Fruit fly (Drosophila melanogaster): ENCODE results near the gene RpS8.

RpS8 gene

DNA sequence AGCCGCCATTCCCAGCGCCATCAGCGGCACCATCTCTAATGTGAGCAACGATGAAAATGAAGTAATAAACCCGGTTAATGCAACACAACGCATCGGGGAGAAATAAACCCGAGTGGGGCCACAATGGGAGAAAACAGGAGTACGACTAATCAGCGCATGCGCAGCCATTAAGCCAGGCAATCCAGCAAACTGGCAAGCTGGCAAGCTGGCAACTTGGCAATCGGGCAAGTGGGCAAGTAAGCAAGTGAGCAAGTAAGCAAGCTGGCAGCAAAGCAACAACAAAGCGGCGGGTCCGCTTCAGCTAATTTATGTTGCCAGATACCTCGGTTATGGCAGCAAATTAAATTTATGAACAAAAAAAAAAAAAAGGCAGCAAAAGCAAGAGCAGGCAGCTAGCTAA, 38.3 kb downstream of the RpS8 start:
- TF ChIP-seq br (GFP tag; optimal IDR thresholded peaks at IDR 0.05) (no peak), Abd-B (GFP tag; optimal IDR thresholded peaks at IDR 0.05) (no peak), Myc (optimal IDR thresholded peaks at IDR 0.05) (no peak), ey (GFP tag; optimal IDR thresholded peaks at IDR 0.05) (no peak), dl (GFP tag; optimal IDR thresholded peaks at IDR 0.05; ENCODE audit: insufficient read depth in 1 of 2, partially characterized antibody in 2 of 2) (no peak), CG9705 (GFP tag; optimal IDR thresholded peaks at IDR 0.05) (no peak), GATAd (GFP tag; optimal IDR thresholded peaks at IDR 0.05) (no peak), h (GFP tag; optimal IDR thresholded peaks at IDR 0.05) (no peak)

DNA sequence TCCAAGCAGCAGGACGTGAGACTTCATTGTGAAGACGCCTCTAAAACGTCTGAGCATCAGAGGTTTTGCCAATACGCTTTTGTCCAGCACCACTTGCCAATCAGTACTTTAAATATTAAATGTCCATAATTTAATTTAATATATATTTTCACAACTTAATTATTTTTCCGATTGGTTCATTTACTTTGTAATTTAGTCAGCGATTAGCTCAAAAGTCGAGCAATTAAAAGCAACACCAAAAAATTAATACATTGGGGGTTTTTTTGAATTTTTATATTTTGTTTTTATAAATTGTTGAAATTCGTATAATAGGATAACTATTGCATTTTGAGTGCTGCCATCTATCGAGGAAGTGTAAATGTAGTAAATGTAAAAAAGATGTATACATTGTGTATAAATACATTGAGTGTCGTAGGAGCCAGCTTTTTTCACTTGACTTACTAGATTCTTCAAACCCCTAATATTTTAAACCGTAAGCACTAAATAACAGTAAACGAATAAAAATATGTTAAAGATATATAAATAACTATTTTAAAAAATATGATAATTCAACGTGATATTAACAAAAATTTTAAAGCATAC, 42.5 kb downstream of the RpS8 start, which contains the start of gene CG15517:
CG15517 (minus strand) TSS at position 51 of the 582 bp plus-strand sequence.
- TF ChIP-seq Rel (GFP tag; optimal IDR thresholded peaks at IDR 0.05) (no peak), Rel (tag; optimal IDR thresholded peaks at IDR 0.05) (no peak), pan (optimal IDR thresholded peaks at IDR 0.05) (no peak), ey (GFP tag; optimal IDR thresholded peaks at IDR 0.05) (no peak), Jra (GFP tag; optimal IDR thresholded peaks at IDR 0.05) (no peak), dmrt93B (GFP tag; optimal IDR thresholded peaks at IDR 0.05) (no peak), Hnf4 (GFP tag; optimal IDR thresholded peaks at IDR 0.05) (no peak), Dfd (GFP tag; optimal IDR thresholded peaks at IDR 0.05) (no peak), Dif (GFP tag; optimal IDR thresholded peaks at IDR 0.05; ENCODE audit: partially characterized antibody) (peak; percentile 29), OdsH (GFP tag; optimal IDR thresholded peaks at IDR 0.05) (no peak), h (GFP tag; optimal IDR thresholded peaks at IDR 0.05) (no peak), Hr83 (GFP tag; optimal IDR thresholded peaks at IDR 0.05; ENCODE audit: poor library complexity, severe bottlenecking) (no peak), GATAd (GFP tag; optimal IDR thresholded peaks at IDR 0.05) (no peak), CG32264 (GFP tag; optimal IDR thresholded peaks at IDR 0.05) (no peak), N (GFP tag; optimal IDR thresholded peaks at IDR 0.05) (no peak), Abd-B (GFP tag; optimal IDR thresholded peaks at IDR 0.05) (no peak), Myc (optimal IDR thresholded peaks at IDR 0.05) (peak; percentile 44), tai (GFP tag; optimal IDR thresholded peaks at IDR 0.05) (no peak), dl (GFP tag; optimal IDR thresholded peaks at IDR 0.05; ENCODE audit: insufficient read depth in 1 of 2, partially characterized antibody in 2 of 2) (peak in 1 of 2 experiments; percentile 7), Vsx2 (GFP tag; optimal IDR thresholded peaks at IDR 0.05; ENCODE audit: partially characterized antibody) (peak; percentile 12), CG9705 (GFP tag; optimal IDR thresholded peaks at IDR 0.05) (no peak)

DNA sequence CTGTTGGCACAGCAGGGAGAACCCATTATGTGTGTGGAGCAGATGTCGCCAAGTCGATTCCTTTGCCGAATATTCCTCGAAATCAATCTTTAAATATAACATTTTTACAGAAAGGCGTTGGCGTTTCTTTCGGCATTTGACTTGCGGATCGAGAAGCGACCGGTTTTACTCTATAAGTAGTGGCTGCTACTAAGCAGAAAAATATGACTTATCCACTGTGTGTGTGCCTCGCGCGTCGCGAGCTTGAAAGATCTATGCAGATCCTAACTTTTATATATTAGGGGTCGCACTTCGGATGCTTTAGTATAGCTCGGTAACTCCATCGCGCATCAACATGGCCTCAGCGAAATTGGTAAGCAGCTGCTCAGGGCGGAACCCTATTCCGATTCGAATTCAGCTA, 43.8 kb downstream of the RpS8 start, which contains the start of gene CG15515:
CG15515 (plus strand) TSS at position 301 of the 400 bp plus-strand sequence.
- TF ChIP-seq CG32264 (GFP tag; optimal IDR thresholded peaks at IDR 0.05) (no peak), lola (GFP tag; optimal IDR thresholded peaks at IDR 0.05) (no peak), Abd-B (GFP tag; optimal IDR thresholded peaks at IDR 0.05) (no peak), ey (GFP tag; optimal IDR thresholded peaks at IDR 0.05) (no peak), dmrt93B (GFP tag; optimal IDR thresholded peaks at IDR 0.05) (no peak), foxo (GFP tag; optimal IDR thresholded peaks at IDR 0.05) (no peak), Hr78 (GFP tag; optimal IDR thresholded peaks at IDR 0.05) (no peak), GATAd (GFP tag; optimal IDR thresholded peaks at IDR 0.05) (no peak), sv (GFP tag; optimal IDR thresholded peaks at IDR 0.05) (no peak), Vsx2 (GFP tag; optimal IDR thresholded peaks at IDR 0.05; ENCODE audit: partially characterized antibody) (no peak), jim (GFP tag; optimal IDR thresholded peaks at IDR 0.05) (no peak), CrebA (GFP tag; optimal IDR thresholded peaks at IDR 0.05; ENCODE audit: borderline replicate concordance) (no peak), br (GFP tag; optimal IDR thresholded peaks at IDR 0.05) (no peak), rgr (GFP tag; optimal IDR thresholded peaks at IDR 0.05) (no peak), Hnf4 (GFP tag; optimal IDR thresholded peaks at IDR 0.05) (no peak), usp (GFP tag; optimal IDR thresholded peaks at IDR 0.05) (no peak), fru (GFP tag; optimal IDR thresholded peaks at IDR 0.05) (no peak), Myc (optimal IDR thresholded peaks at IDR 0.05) (no peak), h (GFP tag; optimal IDR thresholded peaks at IDR 0.05) (no peak)

DNA sequence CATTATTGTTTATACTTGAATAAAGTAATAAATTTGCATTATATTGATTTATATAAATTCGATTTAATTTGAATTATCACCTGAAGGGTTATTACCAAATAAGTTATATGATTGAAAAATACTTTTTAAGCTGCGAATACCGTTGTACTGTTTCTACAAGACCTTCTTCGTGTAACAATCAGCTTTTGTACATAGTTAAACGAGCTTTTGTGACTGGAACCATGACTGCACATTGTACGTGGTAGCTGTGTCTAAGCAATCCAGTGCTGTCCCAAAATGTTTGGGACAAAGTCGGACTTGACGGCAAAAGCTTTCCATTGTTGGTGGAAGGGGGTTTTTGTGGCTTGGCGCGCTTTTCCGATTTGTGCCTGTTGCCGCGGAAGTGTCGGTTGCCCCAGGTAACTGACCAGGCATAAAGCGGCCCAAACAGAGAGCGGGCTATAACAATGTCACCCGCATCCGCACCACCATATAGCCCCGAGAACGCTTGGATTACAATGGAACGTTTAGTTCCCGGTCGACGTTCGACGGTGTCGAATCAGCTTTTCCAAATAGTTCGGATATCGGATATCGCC, 46.3 kb downstream of the RpS8 start, which contains the start of gene CG31036:
CG31036 (plus strand) TSS at position 507 of the 575 bp plus-strand sequence.
- TF ChIP-seq Dif (GFP tag; optimal IDR thresholded peaks at IDR 0.05; ENCODE audit: partially characterized antibody) = no peak
- no peak for TF ChIP-seq dl (GFP tag; optimal IDR thresholded peaks at IDR 0.05; ENCODE audit: insufficient read depth in 1 of 2, partially characterized antibody in 2 of 2)
- TF ChIP-seq br (GFP tag; optimal IDR thresholded peaks at IDR 0.05) = no peak
- no peak for TF ChIP-seq dsf (GFP tag; optimal IDR thresholded peaks at IDR 0.05; ENCODE audit: borderline replicate concordance)
- no peak for TF ChIP-seq Myc (optimal IDR thresholded peaks at IDR 0.05)

Data from whole organism, wandering third instar larva.